Fruit fly (Drosophila melanogaster) whole organism, embryonic: ENCODE results near the gene CG42784.
A peak's percentile ranks its signal among the peaks of the same experiment; 100 is the strongest.

ENCODE experiments used
- Atf6 ChIP-seq: fragments of 200-800 bp; sonication (Bioruptor generic); IDR thresholded peaks from 2 replicates; pipeline ENCODE4 v1.3.6; 2022; ENCODE audit warnings: missing biosample characterization, missing genetic modification characterization
- CG10462 ChIP-seq: fragments of 200-800 bp; sonication (Bioruptor generic); optimal IDR thresholded peaks from 2 replicates; lab custom pipeline; 2016; ENCODE audit warnings: missing biosample characterization, missing genetic modification characterization
- CG12071 ChIP-seq: fragments of 200-800 bp; sonication (Bioruptor generic); optimal IDR thresholded peaks from 3 replicates; lab custom pipeline; 2018; ENCODE audit warnings: missing biosample characterization, mild to moderate bottlenecking, missing genetic modification characterization
- CG13424 ChIP-seq: fragments of 200-800 bp; sonication (Bioruptor generic); optimal IDR thresholded peaks from 2 replicates; lab custom pipeline; 2019; ENCODE audit warnings: missing biosample characterization, mild to moderate bottlenecking, missing genetic modification characterization, moderate library complexity
- CG13624 ChIP-seq: fragments of 200-800 bp; sonication (Bioruptor generic); optimal IDR thresholded peaks from 2 replicates; lab custom pipeline; 2016; ENCODE audit warnings: missing biosample characterization, missing genetic modification characterization
- CG14710 ChIP-seq: fragments of 200-800 bp; sonication (Bioruptor generic); optimal IDR thresholded peaks from 3 replicates; lab custom pipeline; 2019; ENCODE audit warnings: missing biosample characterization, mild to moderate bottlenecking, missing genetic modification characterization, moderate library complexity
- CG14965 ChIP-seq: fragments of 200-800 bp; sonication (Bioruptor generic); optimal IDR thresholded peaks from 2 replicates; lab custom pipeline; 2016; ENCODE audit warnings: missing biosample characterization, missing genetic modification characterization, borderline replicate concordance
- CG15479 ChIP-seq: fragments of 200-800 bp; sonication (Bioruptor generic); optimal IDR thresholded peaks from 3 replicates; lab custom pipeline; 2019; ENCODE audit warnings: missing biosample characterization, mild to moderate bottlenecking, missing genetic modification characterization, moderate library complexity
- CG17802 ChIP-seq: fragments of 200-800 bp; sonication (Bioruptor generic); optimal IDR thresholded peaks from 2 replicates; lab custom pipeline; 2018; ENCODE audit warnings: missing biosample characterization, mild to moderate bottlenecking, missing genetic modification characterization, moderate library complexity
- CG18619 ChIP-seq: fragments of 200-800 bp; sonication (Bioruptor generic); optimal IDR thresholded peaks from 3 replicates; lab custom pipeline; 2017; ENCODE audit warnings: missing biosample characterization, mild to moderate bottlenecking, missing genetic modification characterization
- CG2678 ChIP-seq: fragments of 200-800 bp; sonication (Bioruptor generic); optimal IDR thresholded peaks from 3 replicates; lab custom pipeline; 2019; ENCODE audit warnings: missing biosample characterization, mild to moderate bottlenecking, missing genetic modification characterization, moderate library complexity
- CG6175 ChIP-seq: fragments of 200-800 bp; sonication (Bioruptor generic); IDR thresholded peaks from 3 replicates; pipeline ENCODE4 v1.3.6; 2022; ENCODE audit warnings: missing biosample characterization, missing genetic modification characterization
- CG7372 ChIP-seq: fragments of 200-800 bp; sonication (Bioruptor generic); IDR thresholded peaks from 2 replicates; pipeline ENCODE4 v1.3.6; 2022; ENCODE audit warnings: missing biosample characterization, missing genetic modification characterization
- CG8388 ChIP-seq: fragments of 200-800 bp; sonication (Bioruptor generic); optimal IDR thresholded peaks from 2 replicates; lab custom pipeline; 2019; ENCODE audit warnings: missing biosample characterization, mild to moderate bottlenecking, missing genetic modification characterization, moderate library complexity
- CG9609 ChIP-seq: fragments of 200-800 bp; sonication (Bioruptor generic); optimal IDR thresholded peaks from 3 replicates; lab custom pipeline; 2016; ENCODE audit warnings: missing biosample characterization, missing genetic modification characterization
- CG9817 ChIP-seq: fragments of 200-800 bp; sonication (Bioruptor generic); optimal IDR thresholded peaks from 2 replicates; lab custom pipeline; 2018; ENCODE audit warnings: missing biosample characterization, mild to moderate bottlenecking, missing genetic modification characterization, moderate library complexity
- CG9876 ChIP-seq: fragments of 200-800 bp; sonication (Bioruptor generic); optimal IDR thresholded peaks from 2 replicates; lab custom pipeline; 2016; ENCODE audit warnings: missing biosample characterization, missing genetic modification characterization
- Dref ChIP-seq: fragments of 200-800 bp; sonication (Bioruptor generic); IDR thresholded peaks from 2 replicates; pipeline ENCODE4 v1.3.6; 2022; ENCODE audit warnings: missing biosample characterization, missing genetic modification characterization
- Fer3 ChIP-seq: fragments of 200-800 bp; sonication (Bioruptor generic); optimal IDR thresholded peaks from 2 replicates; lab custom pipeline; 2018; ENCODE audit warnings: missing biosample characterization, mild to moderate bottlenecking, missing genetic modification characterization, moderate library complexity
- GATAe ChIP-seq: fragments of 200-800 bp; sonication (Bioruptor generic); conservative IDR thresholded peaks from 2 replicates; pipeline ENCODE4 v1.3.6; 2022; ENCODE audit warnings: missing biosample characterization, missing genetic modification characterization
- Lpt ChIP-seq: fragments of >200 bp; optimal IDR thresholded peaks from 2 replicates; lab custom pipeline; 2018; ENCODE audit warnings: missing biosample characterization, missing genetic modification characterization
- Nf-YB ChIP-seq: fragments of 200-800 bp; sonication (Bioruptor generic); optimal IDR thresholded peaks from 3 replicates; lab custom pipeline; 2019; ENCODE audit warnings: missing biosample characterization, mild to moderate bottlenecking, missing genetic modification characterization, moderate library complexity
- Sry-β ChIP-seq: fragments of 200-800 bp; sonication (Bioruptor generic); optimal IDR thresholded peaks from 2 replicates; lab custom pipeline; 2018; ENCODE audit warnings: missing biosample characterization, mild to moderate bottlenecking, missing genetic modification characterization, moderate library complexity
- Taf1 ChIP-seq: fragments of 200-800 bp; sonication (Bioruptor generic); IDR thresholded peaks from 2 replicates; pipeline ENCODE4 v1.3.6; 2022; ENCODE audit warnings: missing biosample characterization, missing genetic modification characterization
- amos ChIP-seq: fragments of 200-800 bp; sonication (Bioruptor generic); IDR thresholded peaks from 2 replicates; pipeline ENCODE4 v1.3.6; 2022; ENCODE audit warnings: missing biosample characterization, missing genetic modification characterization; ENCODE audit not compliant: partially characterized antibody
- az2 ChIP-seq: fragments of 200-800 bp; sonication (Bioruptor generic); optimal IDR thresholded peaks from 3 replicates; lab custom pipeline; 2016; ENCODE audit warnings: missing biosample characterization, missing genetic modification characterization
- bowl ChIP-seq: fragments of 200-800 bp; sonication (Bioruptor generic); IDR thresholded peaks from 2 replicates; pipeline ENCODE4 v1.3.6; 2022; ENCODE audit warnings: missing biosample characterization, missing genetic modification characterization
- bsh ChIP-seq, 2 experiments: fragments of 200-800 bp; sonication (Bioruptor generic); optimal IDR thresholded peaks; 2 replicates each; lab custom pipeline; 2017 to 2018; ENCODE audit warnings: mild to moderate bottlenecking in 2 of 2, missing biosample characterization in 2 of 2, missing genetic modification characterization in 2 of 2, moderate library complexity in 1 of 2
- cg ChIP-seq: fragments of 200-800 bp; sonication (Bioruptor generic); optimal IDR thresholded peaks from 3 replicates; lab custom pipeline; 2019; ENCODE audit warnings: missing biosample characterization, mild to moderate bottlenecking, missing genetic modification characterization, moderate library complexity
- chinmo ChIP-seq: fragments of 200-800 bp; sonication (Bioruptor generic); IDR thresholded peaks from 4 replicates; pipeline ENCODE4 v1.3.6; 2022; ENCODE audit warnings: missing biosample characterization, missing genetic modification characterization; ENCODE audit not compliant: partially characterized antibody
- dati ChIP-seq: fragments of 200-800 bp; sonication (Bioruptor generic); IDR thresholded peaks from 2 replicates; pipeline ENCODE4 v1.3.6; 2022; ENCODE audit warnings: missing biosample characterization, missing genetic modification characterization
- emc ChIP-seq: fragments of 200-800 bp; sonication (Bioruptor generic); optimal IDR thresholded peaks from 2 replicates; lab custom pipeline; 2016; ENCODE audit warnings: missing biosample characterization, missing genetic modification characterization
- ems ChIP-seq: fragments of 200-800 bp; sonication (Bioruptor generic); optimal IDR thresholded peaks from 3 replicates; lab custom pipeline; 2016; ENCODE audit warnings: missing biosample characterization, missing genetic modification characterization
- fd3F ChIP-seq: fragments of 200-800 bp; sonication (Bioruptor generic); optimal IDR thresholded peaks from 2 replicates; lab custom pipeline; 2018; ENCODE audit warnings: missing biosample characterization, mild to moderate bottlenecking, missing genetic modification characterization, moderate library complexity
- ftz-f1 ChIP-seq: fragments of 200-800 bp; sonication (Bioruptor generic); optimal IDR thresholded peaks from 2 replicates; lab custom pipeline; 2016; ENCODE audit warnings: missing biosample characterization, missing genetic modification characterization
- gro ChIP-seq: fragments of 200-800 bp; sonication (Bioruptor generic); optimal IDR thresholded peaks from 2 replicates; lab custom pipeline; 2016; ENCODE audit warnings: missing biosample characterization, missing genetic modification characterization
- hkb ChIP-seq, 2 experiments: fragments of 200-800 bp in 1 of 2; fragments of >200 bp in 1 of 2; sonication (Bioruptor generic) in 1 of 2; IDR thresholded peaks in 1 of 2; optimal IDR thresholded peaks in 1 of 2; 2 replicates each; pipeline versions ENCODE4 v1.3.6 to Lab custom; 2017 to 2022; ENCODE audit warnings: missing biosample characterization in 1 of 2, missing genetic modification characterization in 1 of 2
- hth ChIP-seq: fragments of >200 bp; optimal IDR thresholded peaks from 2 replicates; lab custom pipeline; 2017; ENCODE audit warnings: inconsistent platforms
- lab ChIP-seq: fragments of 200-800 bp; sonication (Bioruptor generic); optimal IDR thresholded peaks from 3 replicates; lab custom pipeline; 2017; ENCODE audit warnings: missing biosample characterization, missing genetic modification characterization, mild to moderate bottlenecking, moderate library complexity, missing genetic modification reagents
- lmd ChIP-seq: fragments of 200-800 bp; sonication (Bioruptor generic); IDR thresholded peaks from 2 replicates; pipeline ENCODE4 v1.3.6; 2022; ENCODE audit warnings: missing biosample characterization, missing genetic modification characterization
- mirr ChIP-seq: fragments of 200-800 bp; sonication (Bioruptor generic); optimal IDR thresholded peaks from 3 replicates; lab custom pipeline; 2018; ENCODE audit warnings: missing biosample characterization, mild to moderate bottlenecking, missing genetic modification characterization
- oc ChIP-seq: fragments of 200-800 bp; sonication (Bioruptor generic); optimal IDR thresholded peaks from 2 replicates; lab custom pipeline; 2018; ENCODE audit warnings: missing biosample characterization, mild to moderate bottlenecking, missing genetic modification characterization, moderate library complexity
- scrt ChIP-seq: fragments of 200-800 bp; sonication (Bioruptor generic); optimal IDR thresholded peaks from 2 replicates; lab custom pipeline; 2018; ENCODE audit warnings: missing biosample characterization, mild to moderate bottlenecking, missing genetic modification characterization, moderate library complexity
- sd ChIP-seq: fragments of 200-800 bp; sonication (Bioruptor generic); optimal IDR thresholded peaks from 3 replicates; lab custom pipeline; 2018; ENCODE audit warnings: missing biosample characterization, mild to moderate bottlenecking, missing genetic modification characterization, moderate library complexity
- sna ChIP-seq: fragments of 200-800 bp; sonication (Bioruptor generic); IDR thresholded peaks from 2 replicates; pipeline ENCODE4 v1.3.6; 2022; ENCODE audit warnings: missing biosample characterization, missing genetic modification characterization; ENCODE audit not compliant: partially characterized antibody
- stwl ChIP-seq: fragments of 200-800 bp; sonication (Bioruptor generic); optimal IDR thresholded peaks from 3 replicates; lab custom pipeline; 2018; ENCODE audit warnings: missing biosample characterization, mild to moderate bottlenecking, missing genetic modification characterization, moderate library complexity
- toy ChIP-seq: fragments of 200-800 bp; sonication (Bioruptor generic); IDR thresholded peaks from 2 replicates; pipeline ENCODE4 v1.3.6; 2022; ENCODE audit warnings: missing biosample characterization, missing genetic modification characterization
- wek ChIP-seq: fragments of 200-800 bp; sonication (Bioruptor generic); optimal IDR thresholded peaks from 3 replicates; lab custom pipeline; 2018; ENCODE audit warnings: missing biosample characterization, mild to moderate bottlenecking, missing genetic modification characterization, moderate library complexity
- z ChIP-seq: fragments of 200-800 bp; sonication (Bioruptor generic); IDR thresholded peaks from 3 replicates; pipeline ENCODE4 v1.3.6; 2022; ENCODE audit warnings: missing biosample characterization, missing genetic modification characterization

Gene CG42784

DNA sequence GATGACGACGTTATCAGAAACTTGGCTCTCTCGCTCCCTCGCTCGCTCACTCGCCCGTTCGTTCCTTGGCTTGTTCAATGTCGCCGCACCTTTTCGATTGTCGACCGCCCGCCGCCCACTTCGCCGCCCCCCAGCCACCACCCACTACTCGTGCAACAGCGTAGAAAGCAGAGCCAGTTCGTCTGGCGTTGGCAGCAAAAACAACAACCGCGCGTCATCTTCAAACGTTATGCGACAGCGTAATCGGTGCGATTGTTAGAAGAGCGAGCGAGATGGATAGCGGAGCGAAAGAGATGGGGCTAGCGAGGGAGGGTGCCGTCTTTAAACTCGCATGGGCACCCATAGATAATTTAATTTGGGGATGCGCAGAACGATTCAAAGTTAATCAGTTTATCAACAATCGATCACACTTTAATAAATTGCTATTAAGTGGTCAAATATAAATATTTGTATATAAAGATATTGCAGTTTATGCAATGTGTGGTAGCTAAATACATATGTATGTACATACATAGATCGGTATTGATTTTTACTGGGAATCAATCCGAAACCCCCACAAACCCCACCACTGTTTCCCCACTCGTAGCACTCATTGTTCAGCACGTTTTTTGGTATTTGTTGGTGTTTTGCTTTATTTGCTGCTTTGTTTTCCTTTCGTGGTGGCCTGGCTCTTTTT is 99.2 kb downstream of the CG42784 start (continued):
- TF ChIP-seq CG13424 (tag; lab: Kevin White, UChicago): peak; percentile 71
- TF ChIP-seq gro (GFP tag; lab: Kevin White, UChicago): no peak
- TF ChIP-seq CG2678 (tag; lab: Kevin White, UChicago): peak; percentile 70
- no peak for TF ChIP-seq CG9609 (GFP tag; lab: Kevin White, UChicago)
- TF ChIP-seq CG14965: no peak
- TF ChIP-seq Nf-YB: no peak
- TF ChIP-seq Lpt (GFP tag; lab: Kevin White, UChicago): no peak
- TF ChIP-seq CG13624 (GFP tag; lab: Kevin White, UChicago): no peak
- TF ChIP-seq z (GFP tag; lab: Robert Waterston, UW): no peak
- no peak for TF ChIP-seq CG10462
- no peak for TF ChIP-seq toy (GFP tag; lab: Robert Waterston, UW)
- no peak for TF ChIP-seq hkb (optimal IDR thresholded peaks at IDR 0.05; lab: Kevin White, UChicago)
- peak; percentile 12; the same call in 1 of the 2 replicates for TF ChIP-seq hkb (GFP tag; IDR thresholded peaks at IDR 0.05; lab: Robert Waterston, UW)
- TF ChIP-seq CG15479 (GFP tag; lab: Kevin White, UChicago): peak; percentile 53
- TF ChIP-seq lab (GFP tag; lab: Kevin White, UChicago): peak; percentile 61
- no peak for TF ChIP-seq GATAe
- TF ChIP-seq CG8388 (GFP tag; lab: Kevin White, UChicago): peak; percentile 33
- peak; percentile 50 for TF ChIP-seq CG18619 (GFP tag; lab: Kevin White, UChicago)
- TF ChIP-seq sd (tag; lab: Kevin White, UChicago): peak; percentile 65
- TF ChIP-seq CG9876 (GFP tag; lab: Kevin White, UChicago): no peak
- TF ChIP-seq ems (GFP tag; lab: Kevin White, UChicago): no peak
- no peak for TF ChIP-seq bowl
- no peak for TF ChIP-seq az2
- peak; percentile 61 for TF ChIP-seq Fer3 (tag; lab: Kevin White, UChicago)
- peak; percentile 78 for TF ChIP-seq mirr
- TF ChIP-seq chinmo (GFP tag; lab: Robert Waterston, UW): peak; percentile 99
- TF ChIP-seq CG12071: peak; percentile 15
- 0 out of 2 replicates have a peak, but pooled peaks have one; percentile 17 for TF ChIP-seq sna (GFP tag; lab: Robert Waterston, UW)
- TF ChIP-seq Taf1 (GFP tag; lab: Robert Waterston, UW): peak; percentile 63; the same call in 1 of the 2 replicates
- peak; percentile 59 for TF ChIP-seq fd3F (GFP tag; lab: Kevin White, UChicago)
- peak; percentile 99 for TF ChIP-seq CG6175 (GFP tag; lab: Robert Waterston, UW)
- TF ChIP-seq CG7372 (GFP tag; lab: Robert Waterston, UW): peak; percentile 70
- TF ChIP-seq scrt: no peak
- TF ChIP-seq amos (GFP tag; lab: Robert Waterston, UW): no peak
- peak; percentile 3 for TF ChIP-seq cg (GFP tag; lab: Kevin White, UChicago)
- no peak for TF ChIP-seq stwl (tag; lab: Kevin White, UChicago)
- TF ChIP-seq oc (tag; lab: Kevin White, UChicago): no peak
- TF ChIP-seq dati (GFP tag; lab: Robert Waterston, UW): no peak
- peak; percentile 24 for TF ChIP-seq wek (GFP tag; lab: Kevin White, UChicago)
- TF ChIP-seq ftz-f1 (GFP tag; lab: Kevin White, UChicago): no peak
- TF ChIP-seq emc: no peak
- TF ChIP-seq Atf6 (GFP tag; lab: Robert Waterston, UW): peak; percentile 53; the same call in 1 of the 2 replicates
- TF ChIP-seq CG17802: no peak
- peak in 1 of 2 experiments; percentile 49 for TF ChIP-seq bsh (GFP tag; optimal IDR thresholded peaks at IDR 0.05; lab: Kevin White, UChicago)
- TF ChIP-seq hth (lab: Kevin White, UChicago): no peak
- TF ChIP-seq Dref (GFP tag; lab: Robert Waterston, UW): no peak
- no peak for TF ChIP-seq Sry-β
- peak; percentile 82 for TF ChIP-seq CG9817 (tag; lab: Kevin White, UChicago)
- TF ChIP-seq CG14710 (tag; lab: Kevin White, UChicago): peak; percentile 11
- peak; percentile 76 for TF ChIP-seq lmd (GFP tag; lab: Robert Waterston, UW)
